Worm (Caenorhabditis elegans): ENCODE results near the gene F33G12.6.

DNA sequence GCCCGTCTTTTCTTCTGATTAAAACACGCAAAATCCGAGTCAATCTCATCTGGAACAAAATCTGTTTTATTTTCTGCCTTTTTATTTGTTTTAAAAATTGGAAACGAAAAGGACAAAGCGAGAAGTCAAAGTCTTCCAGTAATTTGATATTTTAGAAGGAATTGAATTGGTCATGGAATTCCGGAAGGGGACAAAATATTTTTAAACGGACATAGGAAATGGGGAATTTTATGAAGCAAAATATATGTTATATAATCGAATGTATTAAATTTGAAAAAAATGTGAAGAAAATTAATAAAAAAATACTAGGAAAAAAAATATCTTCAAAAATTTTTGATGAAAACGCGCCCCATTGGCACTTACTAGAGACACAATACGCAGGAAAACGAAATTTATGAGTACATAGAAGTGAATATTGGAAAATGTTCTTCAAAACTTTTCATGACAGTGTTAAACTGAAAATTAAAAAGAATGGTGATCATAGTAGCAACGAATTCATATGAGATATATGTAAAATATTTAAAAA, 9.0 kb upstream of the F33G12.6 start, which contains the start of gene F33G12.7:
- TF ChIP-seq ahr-1 (tag; optimal IDR thresholded peaks at IDR 0.05) (no peak), ama-1 (optimal IDR thresholded peaks at IDR 0.05) (no peak), pha-4 (tag; optimal IDR thresholded peaks at IDR 0.05) (no peak), ceh-9 (tag; optimal IDR thresholded peaks at IDR 0.05) (no peak), ceh-24 (tag; optimal IDR thresholded peaks at IDR 0.05) (no peak), unc-86 (tag; optimal IDR thresholded peaks at IDR 0.05) (no peak), nhr-11 (tag; optimal IDR thresholded peaks at IDR 0.05) (no peak), K09A11.1 (tag; optimal IDR thresholded peaks at IDR 0.05; ENCODE audit: insufficient read depth) (no peak), hlh-15 (tag; optimal IDR thresholded peaks at IDR 0.05) (no peak), odd-2 (tag; optimal IDR thresholded peaks at IDR 0.05) (no peak), pqm-1 (tag; optimal IDR thresholded peaks at IDR 0.05) (no peak), ceh-6 (GFP tag; optimal IDR thresholded peaks at IDR 0.05) (no peak)

Data from whole organism, late embryonic.